Fruit fly (Drosophila melanogaster): ENCODE measurements around the gene Crz.

Crz gene

dm6 chr3R:14285059-14285953, 29.3 kb upstream of the Crz start:
- no peak for TF ChIP-seq Sin3A (optimal IDR thresholded peaks at IDR 0.05)
- TF ChIP-seq h (optimal IDR thresholded peaks at IDR 0.05), result no peak
- no peak for TF ChIP-seq Myc (optimal IDR thresholded peaks at IDR 0.05)
- no peak for TF ChIP-seq psq (optimal IDR thresholded peaks at IDR 0.05)
- no peak for TF ChIP-seq ttk (optimal IDR thresholded peaks at IDR 0.05)
- no peak for TF ChIP-seq insv (optimal IDR thresholded peaks at IDR 0.05)

dm6 chr3R:14286320-14287190, 28.1 kb upstream of the Crz start, which contains the start of gene trx:
trx (minus strand) TSS chr3R:14286903.
- TF ChIP-seq h (optimal IDR thresholded peaks at IDR 0.05) (no peak), insv (optimal IDR thresholded peaks at IDR 0.05) (no peak), Sin3A (optimal IDR thresholded peaks at IDR 0.05) (no peak), Myc (optimal IDR thresholded peaks at IDR 0.05) (no peak), psq (optimal IDR thresholded peaks at IDR 0.05) (no peak), ttk (optimal IDR thresholded peaks at IDR 0.05) (no peak)

- TF ChIP-seq Sin3A (optimal IDR thresholded peaks at IDR 0.05) (no peak), insv (optimal IDR thresholded peaks at IDR 0.05) (no peak), Myc (optimal IDR thresholded peaks at IDR 0.05) (no peak), psq (optimal IDR thresholded peaks at IDR 0.05) (no peak), h (optimal IDR thresholded peaks at IDR 0.05) (no peak), ttk (optimal IDR thresholded peaks at IDR 0.05) (no peak)
Measured at dm6 chr3R:14287980-14288379, 26.7 kb upstream of the Crz start.

dm6 chr3R:14288669-14289383, 25.8 kb upstream of the Crz start, which contains the start of gene red:
red (plus strand) TSS chr3R:14289071.
- TF ChIP-seq Myc (optimal IDR thresholded peaks at IDR 0.05) (no peak), h (optimal IDR thresholded peaks at IDR 0.05) (no peak), insv (optimal IDR thresholded peaks at IDR 0.05) (no peak), Sin3A (optimal IDR thresholded peaks at IDR 0.05) (no peak), ttk (optimal IDR thresholded peaks at IDR 0.05) (no peak), psq (optimal IDR thresholded peaks at IDR 0.05) (no peak)

dm6 chr3R:14289958-14290835, 24.5 kb upstream of the Crz start:
- TF ChIP-seq psq (optimal IDR thresholded peaks at IDR 0.05), result no peak

- TF ChIP-seq h (optimal IDR thresholded peaks at IDR 0.05) (no peak), ttk (optimal IDR thresholded peaks at IDR 0.05) (no peak), insv (optimal IDR thresholded peaks at IDR 0.05) (no peak), psq (optimal IDR thresholded peaks at IDR 0.05) (no peak), Sin3A (optimal IDR thresholded peaks at IDR 0.05) (no peak), Myc (optimal IDR thresholded peaks at IDR 0.05) (no peak)
Measured at dm6 chr3R:14291431-14291830, 23.2 kb upstream of the Crz start.

- no peak for TF ChIP-seq psq (optimal IDR thresholded peaks at IDR 0.05)
- TF ChIP-seq insv (optimal IDR thresholded peaks at IDR 0.05), result no peak
- TF ChIP-seq Sin3A (optimal IDR thresholded peaks at IDR 0.05), result no peak
- no peak for TF ChIP-seq Myc (optimal IDR thresholded peaks at IDR 0.05)
- TF ChIP-seq h (optimal IDR thresholded peaks at IDR 0.05), result no peak
- TF ChIP-seq ttk (optimal IDR thresholded peaks at IDR 0.05), result no peak
Measured at dm6 chr3R:14292307-14292711, 22.3 kb upstream of the Crz start.

dm6 chr3R:14294397-14295018, 20.1 kb upstream of the Crz start:
- no peak for TF ChIP-seq ttk (optimal IDR thresholded peaks at IDR 0.05)
- no peak for TF ChIP-seq Sin3A (optimal IDR thresholded peaks at IDR 0.05)
- TF ChIP-seq h (optimal IDR thresholded peaks at IDR 0.05), result no peak
- TF ChIP-seq insv (optimal IDR thresholded peaks at IDR 0.05), result no peak
- no peak for TF ChIP-seq psq (optimal IDR thresholded peaks at IDR 0.05)
- no peak for TF ChIP-seq Myc (optimal IDR thresholded peaks at IDR 0.05)

dm6 chr3R:14296126-14296525, 18.5 kb upstream of the Crz start:
- TF ChIP-seq psq (optimal IDR thresholded peaks at IDR 0.05) (no peak), insv (optimal IDR thresholded peaks at IDR 0.05) (no peak), ttk (optimal IDR thresholded peaks at IDR 0.05) (no peak), h (optimal IDR thresholded peaks at IDR 0.05) (no peak), Sin3A (optimal IDR thresholded peaks at IDR 0.05) (no peak), Myc (optimal IDR thresholded peaks at IDR 0.05) (no peak)

- TF ChIP-seq ttk (optimal IDR thresholded peaks at IDR 0.05) (no peak), Myc (optimal IDR thresholded peaks at IDR 0.05) (no peak), insv (optimal IDR thresholded peaks at IDR 0.05) (no peak), h (optimal IDR thresholded peaks at IDR 0.05) (no peak)
Measured at dm6 chr3R:14296700-14297099, 18.0 kb upstream of the Crz start.
